Comparison of ENCODE assay signal across 4 fruit fly cellular contexts in the genomic region with DNA sequence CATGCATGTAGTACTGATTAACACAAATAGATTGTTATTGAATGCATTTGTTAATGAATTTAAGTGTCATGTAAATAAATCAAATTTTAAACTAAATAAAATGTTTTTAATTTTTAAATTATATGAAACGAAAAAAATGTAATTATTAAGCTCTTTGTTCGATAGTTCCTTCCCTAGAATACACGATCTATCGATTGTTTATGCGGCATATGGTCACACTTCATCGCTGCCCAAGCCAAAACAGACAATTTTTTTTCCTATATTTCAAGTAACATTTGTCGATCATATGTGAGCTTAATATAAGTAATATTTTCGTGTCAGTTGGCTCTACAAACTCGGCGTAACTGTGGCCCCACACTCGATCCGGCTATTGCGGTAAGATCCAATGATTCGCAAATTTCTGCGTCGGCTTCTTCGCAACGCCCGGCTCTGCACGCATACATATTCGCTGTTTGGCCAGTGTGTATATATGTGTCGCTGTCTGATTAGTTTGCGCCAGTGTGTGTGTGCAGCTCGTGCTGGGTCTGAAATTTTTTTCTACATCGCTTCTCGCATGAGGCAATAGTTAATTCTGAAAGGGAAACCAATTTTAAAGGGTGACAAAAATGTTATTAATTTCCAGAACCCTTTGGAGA.
A peak's percentile ranks its signal among the peaks of the same experiment; 100 is the strongest.
TF ChIP-seq lines count a peak whose summit lies in the region.

A gene (plus strand): TSS at position 207 of the 635 bp plus-strand sequence.

- no peak for TF ChIP-seq CTCF in whole organism, embryonic (GFP tag; optimal IDR thresholded peaks at IDR 0.05; lab: Kevin White, UChicago)

TF ChIP-seq in whole organism, 6 proteins besides CTCF, POLR2A, EP300 and RAD21:
- TF ChIP-seq EcR (GFP tag; optimal IDR thresholded peaks at IDR 0.05; lab: Kevin White, UChicago) (no peak), CG8478 (optimal IDR thresholded peaks at IDR 0.05; lab: Kevin White, UChicago) (peak; percentile 31)

TF ChIP-seq in whole organism, adult, 20 proteins besides CTCF, POLR2A, EP300 and RAD21:
- TF ChIP-seq bab1 (GFP tag; optimal IDR thresholded peaks at IDR 0.05; lab: Kevin White, UChicago) (peak; percentile 6), Clk (GFP tag; optimal IDR thresholded peaks at IDR 0.05; lab: Kevin White, UChicago) (no peak), tj (GFP tag; optimal IDR thresholded peaks at IDR 0.05; lab: Kevin White, UChicago) (peak; percentile 3), Crg-1 (GFP tag; optimal IDR thresholded peaks at IDR 0.05; lab: Kevin White, UChicago) (no peak), CG14711 (tag; optimal IDR thresholded peaks at IDR 0.05; lab: Kevin White, UChicago) (peak; percentile 40), Mnt (GFP tag; optimal IDR thresholded peaks at IDR 0.05; lab: Kevin White, UChicago) (peak; percentile 65), CG7045 (GFP tag; optimal IDR thresholded peaks at IDR 0.05; lab: Kevin White, UChicago) (no peak), toe (GFP tag; optimal IDR thresholded peaks at IDR 0.05; lab: Kevin White, UChicago) (peak; percentile 10)

TF ChIP-seq in whole organism, embryonic, 481 proteins besides CTCF, POLR2A, EP300 and RAD21 (continues in another document):
- TF ChIP-seq Hr39 (optimal IDR thresholded peaks at IDR 0.05; lab: Kevin White, UChicago) = no peak
- peak; percentile 88 for TF ChIP-seq CG13287 (GFP tag; IDR thresholded peaks at IDR 0.05; lab: Robert Waterston, UW; ENCODE audit: partially characterized antibody)
- no peak for TF ChIP-seq eyg (GFP tag; optimal IDR thresholded peaks at IDR 0.05; lab: Kevin White, UChicago)
- no peak for TF ChIP-seq sima (GFP tag; optimal IDR thresholded peaks at IDR 0.05; lab: Kevin White, UChicago)
- peak; percentile 45 for TF ChIP-seq CG2116 (GFP tag; optimal IDR thresholded peaks at IDR 0.05; lab: Kevin White, UChicago)
- TF ChIP-seq sna (GFP tag; IDR thresholded peaks at IDR 0.05; lab: Robert Waterston, UW; ENCODE audit: partially characterized antibody) = peak; percentile 84
- TF ChIP-seq Meics (GFP tag; optimal IDR thresholded peaks at IDR 0.05; lab: Kevin White, UChicago) = peak; percentile 16
- TF ChIP-seq BEAF-32 (GFP tag; optimal IDR thresholded peaks at IDR 0.05; lab: Kevin White, UChicago) = peak; percentile 88
- TF ChIP-seq Blimp-1 (GFP tag; optimal IDR thresholded peaks at IDR 0.05; lab: Kevin White, UChicago) = no peak
- peak; percentile 16 for TF ChIP-seq CG15479 (GFP tag; optimal IDR thresholded peaks at IDR 0.05; lab: Kevin White, UChicago)
- TF ChIP-seq D19B (GFP tag; optimal IDR thresholded peaks at IDR 0.05; lab: Kevin White, UChicago) = no peak
- no peak for TF ChIP-seq pnt (GFP tag; optimal IDR thresholded peaks at IDR 0.05; lab: Kevin White, UChicago)
- peak; percentile 18 for TF ChIP-seq zen (tag; optimal IDR thresholded peaks at IDR 0.05; lab: Kevin White, UChicago)
- TF ChIP-seq Dbx (GFP tag; IDR thresholded peaks at IDR 0.05; lab: Robert Waterston, UW) = peak; percentile 44; the same call in 1 of the 3 replicates
- TF ChIP-seq Hey (tag; optimal IDR thresholded peaks at IDR 0.05; lab: Kevin White, UChicago) = no peak
- no peak for TF ChIP-seq Hmx (GFP tag; optimal IDR thresholded peaks at IDR 0.05; lab: Kevin White, UChicago)
- no peak for TF ChIP-seq CG5953 (GFP tag; IDR thresholded peaks at IDR 0.05; lab: Robert Waterston, UW)
- no peak for TF ChIP-seq ro (GFP tag; IDR thresholded peaks at IDR 0.05; lab: Robert Waterston, UW)
- TF ChIP-seq CG8478 (optimal IDR thresholded peaks at IDR 0.05; lab: Kevin White, UChicago) = peak; percentile 79
- peak; percentile 82 for TF ChIP-seq Sry-δ (GFP tag; optimal IDR thresholded peaks at IDR 0.05; lab: Kevin White, UChicago)
- peak; percentile 18 for TF ChIP-seq lilli (GFP tag; optimal IDR thresholded peaks at IDR 0.05; lab: Kevin White, UChicago)
- TF ChIP-seq Atf-2 (GFP tag; optimal IDR thresholded peaks at IDR 0.05; lab: Kevin White, UChicago) = no peak
- no peak for TF ChIP-seq Kr (GFP tag; optimal IDR thresholded peaks at IDR 0.05; lab: Kevin White, UChicago)
- no peak for TF ChIP-seq CG7357 (GFP tag; IDR thresholded peaks at IDR 0.05; lab: Robert Waterston, UW)
- peak; percentile 25 for TF ChIP-seq pho (GFP tag; optimal IDR thresholded peaks at IDR 0.05; lab: Kevin White, UChicago)
- TF ChIP-seq sim (GFP tag; IDR thresholded peaks at IDR 0.05; lab: Robert Waterston, UW) = no peak
- TF ChIP-seq Pdp1 (GFP tag; optimal IDR thresholded peaks at IDR 0.05; lab: Kevin White, UChicago) = peak in 1 of 2 experiments; percentile 25
- no peak for TF ChIP-seq CG15073 (GFP tag; optimal IDR thresholded peaks at IDR 0.05; lab: Kevin White, UChicago)
- TF ChIP-seq CG13775 (GFP tag; optimal IDR thresholded peaks at IDR 0.05; lab: Kevin White, UChicago) = peak; percentile 20
- no peak for TF ChIP-seq CG3065 (GFP tag; optimal IDR thresholded peaks at IDR 0.05; lab: Kevin White, UChicago)
- no peak for TF ChIP-seq tx (GFP tag; optimal IDR thresholded peaks at IDR 0.05; lab: Kevin White, UChicago)
- TF ChIP-seq CG6272 (GFP tag; IDR thresholded peaks at IDR 0.05; lab: Robert Waterston, UW) = 0 out of 2 replicates have a peak, but pooled peaks have one; percentile 14
- peak; percentile 5 for TF ChIP-seq fd96Cb (tag; optimal IDR thresholded peaks at IDR 0.05; lab: Kevin White, UChicago)
- TF ChIP-seq insv (GFP tag; optimal IDR thresholded peaks at IDR 0.05; lab: Kevin White, UChicago) = peak in 1 of 2 experiments; percentile 40
- TF ChIP-seq CG13296 (GFP tag; optimal IDR thresholded peaks at IDR 0.05; lab: Kevin White, UChicago) = no peak
- TF ChIP-seq Scr (GFP tag; IDR thresholded peaks at IDR 0.05; lab: Robert Waterston, UW; ENCODE audit: partially characterized antibody) = peak; percentile 88

TF ChIP-seq in whole organism, wandering third instar larva, 38 proteins besides CTCF, POLR2A, EP300 and RAD21:
- TF ChIP-seq h (GFP tag; optimal IDR thresholded peaks at IDR 0.05; lab: Kevin White, UChicago) (peak; percentile 16), Hr83 (GFP tag; optimal IDR thresholded peaks at IDR 0.05; lab: Kevin White, UChicago; ENCODE audit: poor library complexity, severe bottlenecking) (no peak), fru (GFP tag; optimal IDR thresholded peaks at IDR 0.05; lab: Kevin White, UChicago) (no peak), N (GFP tag; optimal IDR thresholded peaks at IDR 0.05; lab: Kevin White, UChicago) (peak; percentile 52), dsf (GFP tag; optimal IDR thresholded peaks at IDR 0.05; lab: Kevin White, UChicago; ENCODE audit: borderline replicate concordance) (no peak), Dfd (GFP tag; optimal IDR thresholded peaks at IDR 0.05; lab: Kevin White, UChicago) (no peak), GATAd (GFP tag; optimal IDR thresholded peaks at IDR 0.05; lab: Kevin White, UChicago) (no peak)
TF ChIP-seq in whole organism, wandering third instar larva: peak in this region for 2.
